Fruit fly (Drosophila melanogaster) whole organism, embryonic: Measurements from ENCODE around the gene Adh.
A peak's percentile ranks its signal among the peaks of the same experiment; 100 is the strongest.

Source experiments
- Aef1 ChIP-seq: fragments of 200-800 bp; sonication (Bioruptor generic); IDR thresholded peaks from 3 replicates; pipeline ENCODE4 v1.3.6; 2022; ENCODE audit warnings: missing biosample characterization, missing genetic modification characterization
- Bgb ChIP-seq: fragments of 200-800 bp; sonication (Bioruptor generic); IDR thresholded peaks from 2 replicates; pipeline ENCODE4 v1.3.6; 2022; ENCODE audit warnings: missing biosample characterization, missing genetic modification characterization; ENCODE audit not compliant: partially characterized antibody
- CG10366 ChIP-seq: fragments of 200-800 bp; sonication (Bioruptor generic); IDR thresholded peaks from 2 replicates; pipeline ENCODE4 v1.3.6; 2022; ENCODE audit warnings: missing biosample characterization, missing genetic modification characterization
- CG11696 ChIP-seq: fragments of 200-800 bp; sonication (Bioruptor generic); IDR thresholded peaks from 2 replicates; pipeline ENCODE4 v1.3.6; 2022; ENCODE audit warnings: missing biosample characterization, missing genetic modification characterization
- CG12744 ChIP-seq: fragments of 200-800 bp; sonication (Bioruptor generic); optimal IDR thresholded peaks from 2 replicates; lab custom pipeline; 2016; ENCODE audit warnings: missing biosample characterization, missing genetic modification characterization
- CG15073 ChIP-seq: fragments of 200-800 bp; sonication (Bioruptor generic); optimal IDR thresholded peaks from 2 replicates; lab custom pipeline; 2016; ENCODE audit warnings: missing biosample characterization, missing genetic modification characterization
- CG17361 ChIP-seq: fragments of 200-800 bp; sonication (Bioruptor generic); IDR thresholded peaks from 3 replicates; pipeline ENCODE4 v1.3.6; 2022; ENCODE audit warnings: missing biosample characterization, missing genetic modification characterization
- CG17385 ChIP-seq: fragments of 200-800 bp; sonication (Bioruptor generic); optimal IDR thresholded peaks from 3 replicates; lab custom pipeline; 2018; ENCODE audit warnings: missing biosample characterization, mild to moderate bottlenecking, missing genetic modification characterization
- CG18262 ChIP-seq: fragments of 200-800 bp; optimal IDR thresholded peaks from 3 replicates; lab custom pipeline; 2019; ENCODE audit warnings: missing biosample characterization, mild to moderate bottlenecking, missing genetic modification characterization, moderate library complexity
- CG2712 ChIP-seq: fragments of 200-800 bp; optimal IDR thresholded peaks from 3 replicates; lab custom pipeline; 2019; ENCODE audit warnings: missing biosample characterization, mild to moderate bottlenecking, missing genetic modification characterization, moderate library complexity
- CG30020 ChIP-seq: fragments of 200-800 bp; optimal IDR thresholded peaks from 2 replicates; lab custom pipeline; 2019; ENCODE audit warnings: missing biosample characterization, mild to moderate bottlenecking, missing genetic modification characterization, moderate library complexity
- CG30403 ChIP-seq: fragments of 200-800 bp; sonication (Bioruptor generic); optimal IDR thresholded peaks from 3 replicates; lab custom pipeline; 2016; ENCODE audit warnings: missing biosample characterization, missing genetic modification characterization
- CG3065 ChIP-seq: fragments of 200-800 bp; sonication (Bioruptor generic); optimal IDR thresholded peaks from 2 replicates; lab custom pipeline; 2016; ENCODE audit warnings: missing biosample characterization, missing genetic modification characterization
- CG31441 ChIP-seq: fragments of 200-800 bp; sonication (Bioruptor generic); IDR thresholded peaks from 2 replicates; pipeline ENCODE4 v1.3.6; 2022; ENCODE audit warnings: missing biosample characterization, missing genetic modification characterization
- CG4730 ChIP-seq: fragments of 200-800 bp; sonication (Bioruptor generic); IDR thresholded peaks from 2 replicates; pipeline ENCODE4 v1.3.6; 2022; ENCODE audit warnings: missing biosample characterization, missing genetic modification characterization
- CG4820 ChIP-seq: fragments of 200-800 bp; sonication (Bioruptor generic); optimal IDR thresholded peaks from 3 replicates; lab custom pipeline; 2016; ENCODE audit warnings: missing biosample characterization, missing genetic modification characterization
- CG6689 ChIP-seq: fragments of 200-800 bp; sonication (Bioruptor generic); IDR thresholded peaks from 2 replicates; pipeline ENCODE4 v1.3.6; 2022; ENCODE audit warnings: missing biosample characterization, missing genetic modification characterization
- CG6765 ChIP-seq: fragments of 200-800 bp; sonication (Bioruptor generic); optimal IDR thresholded peaks from 3 replicates; lab custom pipeline; 2017; ENCODE audit warnings: missing biosample characterization, mild to moderate bottlenecking, missing genetic modification characterization
- CG9437 ChIP-seq: fragments of 200-800 bp; sonication (Bioruptor generic); optimal IDR thresholded peaks from 2 replicates; lab custom pipeline; 2018; ENCODE audit warnings: missing biosample characterization, mild to moderate bottlenecking, missing genetic modification characterization
- CHES-1-like ChIP-seq: fragments of 200-800 bp; sonication (Bioruptor generic); optimal IDR thresholded peaks from 2 replicates; lab custom pipeline; 2016; ENCODE audit warnings: missing biosample characterization, missing genetic modification characterization
- CkIIα-i1 ChIP-seq: fragments of 200-800 bp; sonication (Bioruptor generic); IDR thresholded peaks from 2 replicates; pipeline ENCODE4 v1.3.6; 2022; ENCODE audit warnings: missing biosample characterization, missing genetic modification characterization
- Dek ChIP-seq: fragments of 200-800 bp; sonication (Bioruptor generic); optimal IDR thresholded peaks from 3 replicates; lab custom pipeline; 2019; ENCODE audit warnings: missing biosample characterization, mild to moderate bottlenecking, missing genetic modification characterization, moderate library complexity
- Dip3 ChIP-seq: fragments of 200-800 bp; sonication (Bioruptor generic); optimal IDR thresholded peaks from 3 replicates; lab custom pipeline; 2016; ENCODE audit warnings: missing biosample characterization, missing genetic modification characterization
- Dp ChIP-seq: fragments of 200-800 bp; sonication (Bioruptor generic); optimal IDR thresholded peaks from 2 replicates; lab custom pipeline; 2018; ENCODE audit warnings: missing biosample characterization, mild to moderate bottlenecking, missing genetic modification characterization, moderate library complexity
- Gsc ChIP-seq: fragments of 200-800 bp; sonication (Bioruptor generic); IDR thresholded peaks from 2 replicates; pipeline ENCODE4 v1.3.6; 2022; ENCODE audit warnings: missing biosample characterization, missing genetic modification characterization
- HLH3B ChIP-seq: fragments of 200-800 bp; sonication (Bioruptor generic); IDR thresholded peaks from 2 replicates; pipeline ENCODE4 v1.3.6; 2022; ENCODE audit warnings: missing biosample characterization, missing genetic modification characterization
- HLH4C ChIP-seq: fragments of 200-800 bp; sonication (Bioruptor generic); IDR thresholded peaks from 3 replicates; pipeline ENCODE4 v1.3.6; 2022; ENCODE audit warnings: missing biosample characterization, missing genetic modification characterization; ENCODE audit not compliant: partially characterized antibody
- HLH54F ChIP-seq: fragments of 200-800 bp; sonication (Bioruptor generic); optimal IDR thresholded peaks from 3 replicates; lab custom pipeline; 2016; ENCODE audit warnings: missing biosample characterization, missing genetic modification characterization
- Hey ChIP-seq: fragments of 200-800 bp; sonication (Bioruptor generic); optimal IDR thresholded peaks from 3 replicates; lab custom pipeline; 2018; ENCODE audit warnings: missing biosample characterization, mild to moderate bottlenecking, missing genetic modification characterization
- HmgD ChIP-seq: fragments of 200-800 bp; sonication (Bioruptor generic); optimal IDR thresholded peaks from 3 replicates; lab custom pipeline; 2016; ENCODE audit warnings: missing biosample characterization, missing genetic modification characterization
- Lhr ChIP-seq: fragments of 200-800 bp; sonication (Bioruptor generic); optimal IDR thresholded peaks from 3 replicates; lab custom pipeline; 2017; ENCODE audit warnings: mild to moderate bottlenecking, missing biosample characterization, missing genetic modification reagents, missing genetic modification characterization
- Lpt ChIP-seq: fragments of >200 bp; optimal IDR thresholded peaks from 2 replicates; lab custom pipeline; 2018; ENCODE audit warnings: missing biosample characterization, missing genetic modification characterization
- Nf-YB ChIP-seq: fragments of 200-800 bp; sonication (Bioruptor generic); optimal IDR thresholded peaks from 3 replicates; lab custom pipeline; 2019; ENCODE audit warnings: missing biosample characterization, mild to moderate bottlenecking, missing genetic modification characterization, moderate library complexity
- Oaz ChIP-seq: fragments of 200-800 bp; sonication (Bioruptor generic); IDR thresholded peaks from 2 replicates; pipeline ENCODE4 v1.3.6; 2022; ENCODE audit warnings: missing biosample characterization, missing genetic modification characterization
- TFAM ChIP-seq: fragments of 200-800 bp; sonication (Bioruptor generic); optimal IDR thresholded peaks from 2 replicates; lab custom pipeline; 2017; ENCODE audit warnings: missing biosample characterization, missing genetic modification characterization, inconsistent platforms
- ci ChIP-seq: fragments of 200-800 bp; sonication (Bioruptor generic); IDR thresholded peaks from 3 replicates; pipeline ENCODE4 v1.3.6; 2022; ENCODE audit warnings: missing biosample characterization, missing genetic modification characterization
- crc ChIP-seq: fragments of 200-800 bp; sonication (Bioruptor generic); optimal IDR thresholded peaks from 2 replicates; lab custom pipeline; 2016; ENCODE audit warnings: missing biosample characterization, missing genetic modification characterization
- crol ChIP-seq: fragments of 200-800 bp; sonication (Bioruptor generic); IDR thresholded peaks from 2 replicates; pipeline ENCODE4 v1.3.6; 2022; ENCODE audit warnings: missing biosample characterization, missing genetic modification characterization
- fd3F ChIP-seq: fragments of 200-800 bp; sonication (Bioruptor generic); optimal IDR thresholded peaks from 2 replicates; lab custom pipeline; 2018; ENCODE audit warnings: missing biosample characterization, mild to moderate bottlenecking, missing genetic modification characterization, moderate library complexity
- gem ChIP-seq: fragments of 200-800 bp; sonication (Bioruptor generic); optimal IDR thresholded peaks from 2 replicates; lab custom pipeline; 2019; ENCODE audit warnings: missing biosample characterization, mild to moderate bottlenecking, missing genetic modification characterization, moderate library complexity
- gt ChIP-seq: fragments of 200-800 bp; sonication (Bioruptor generic); IDR thresholded peaks from 2 replicates; pipeline ENCODE4 v1.3.6; 2022; ENCODE audit warnings: missing biosample characterization, missing genetic modification characterization
- kni ChIP-seq: fragments of 200-800 bp; sonication (Bioruptor generic); optimal IDR thresholded peaks from 3 replicates; lab custom pipeline; 2017; ENCODE audit warnings: mild to moderate bottlenecking, missing biosample characterization, missing genetic modification reagents, missing genetic modification characterization
- lilli ChIP-seq: fragments of 200-800 bp; sonication (Bioruptor generic); optimal IDR thresholded peaks from 3 replicates; lab custom pipeline; 2016; ENCODE audit warnings: missing biosample characterization, missing genetic modification characterization
- mld ChIP-seq: fragments of 200-800 bp; sonication (Bioruptor generic); IDR thresholded peaks from 3 replicates; pipeline ENCODE4 v1.3.6; 2022; ENCODE audit warnings: missing biosample characterization, missing genetic modification characterization; ENCODE audit not compliant: partially characterized antibody
- pb ChIP-seq: fragments of 200-800 bp; sonication (Bioruptor generic); optimal IDR thresholded peaks from 3 replicates; lab custom pipeline; 2016; ENCODE audit warnings: missing biosample characterization, missing genetic modification characterization
- pnt ChIP-seq: fragments of 200-800 bp; sonication (Bioruptor generic); optimal IDR thresholded peaks from 3 replicates; lab custom pipeline; 2016; ENCODE audit warnings: missing biosample characterization, missing genetic modification characterization
- ranshi ChIP-seq: fragments of 200-800 bp; sonication (Bioruptor generic); IDR thresholded peaks from 2 replicates; pipeline ENCODE4 v1.3.6; 2022; ENCODE audit warnings: missing biosample characterization, missing genetic modification characterization
- rib ChIP-seq: fragments of 200-800 bp; sonication (Bioruptor generic); IDR thresholded peaks from 2 replicates; pipeline ENCODE4 v1.3.6; 2022; ENCODE audit warnings: missing biosample characterization, missing genetic modification characterization
- schlank ChIP-seq: fragments of 200-800 bp; sonication (Bioruptor generic); optimal IDR thresholded peaks from 2 replicates; lab custom pipeline; 2018; ENCODE audit warnings: missing biosample characterization, mild to moderate bottlenecking, missing genetic modification characterization
- sob ChIP-seq: fragments of 200-800 bp; sonication (Bioruptor generic); IDR thresholded peaks from 2 replicates; pipeline ENCODE4 v1.3.6; 2022; ENCODE audit warnings: missing biosample characterization, missing genetic modification characterization
- tap ChIP-seq: fragments of 200-800 bp; optimal IDR thresholded peaks from 3 replicates; lab custom pipeline; 2019; ENCODE audit warnings: missing biosample characterization, mild to moderate bottlenecking, missing genetic modification characterization, moderate library complexity
- tin ChIP-seq: fragments of 200-800 bp; sonication (Bioruptor generic); optimal IDR thresholded peaks from 3 replicates; lab custom pipeline; 2016; ENCODE audit warnings: missing biosample characterization, missing genetic modification characterization
- z ChIP-seq: fragments of 200-800 bp; sonication (Bioruptor generic); IDR thresholded peaks from 3 replicates; pipeline ENCODE4 v1.3.6; 2022; ENCODE audit warnings: missing biosample characterization, missing genetic modification characterization

The Adh gene

DNA sequence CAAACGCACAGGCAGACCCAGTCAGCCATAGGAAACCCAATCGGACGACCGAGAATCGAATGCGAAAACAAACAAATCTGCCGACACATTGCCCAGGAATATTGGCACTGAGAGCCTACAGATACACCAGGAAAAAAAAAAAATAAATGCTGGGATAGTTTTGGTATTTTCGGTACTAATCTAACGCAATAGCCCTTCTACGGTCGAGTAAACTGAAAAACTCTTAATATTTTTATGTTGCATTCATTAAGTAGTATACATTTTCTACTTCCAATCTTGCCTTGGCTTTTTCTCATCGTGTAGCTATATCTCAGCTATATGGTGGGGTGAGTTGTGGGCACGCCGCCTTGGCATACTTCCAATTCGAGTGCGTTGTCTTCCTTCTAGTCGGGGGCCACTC is 4.2 kb downstream of the Adh start (continued):
- TF ChIP-seq CG11696 (GFP tag; lab: Robert Waterston, UW), result no peak
- no peak for TF ChIP-seq fd3F (GFP tag; lab: Kevin White, UChicago)
- no peak for TF ChIP-seq CHES-1-like (GFP tag; lab: Kevin White, UChicago)
- peak; percentile 26 for TF ChIP-seq Dip3 (GFP tag; lab: Kevin White, UChicago)
- peak; percentile 47; the same call in 1 of the 2 replicates for TF ChIP-seq Oaz (GFP tag; lab: Robert Waterston, UW)
- TF ChIP-seq crol (GFP tag; lab: Robert Waterston, UW), result no peak
- peak; percentile 57; the same call in 1 of the 2 replicates for TF ChIP-seq ranshi (GFP tag; lab: Robert Waterston, UW)
- no peak for TF ChIP-seq CG6765 (GFP tag; lab: Kevin White, UChicago)
- TF ChIP-seq lilli, result peak; percentile 39
- no peak for TF ChIP-seq Dek (tag; lab: Kevin White, UChicago)
- TF ChIP-seq mld (GFP tag; lab: Robert Waterston, UW), result no peak
- TF ChIP-seq pb, result no peak
- no peak for TF ChIP-seq kni (GFP tag; lab: Kevin White, UChicago)
- TF ChIP-seq z (GFP tag; lab: Robert Waterston, UW), result no peak
- TF ChIP-seq gem (tag; lab: Kevin White, UChicago), result peak; percentile 47
- TF ChIP-seq CkIIα-i1 (GFP tag; lab: Robert Waterston, UW), result no peak
- TF ChIP-seq Nf-YB (GFP tag; lab: Kevin White, UChicago), result no peak
- TF ChIP-seq CG12744, result no peak
- no peak for TF ChIP-seq CG17361 (GFP tag; lab: Robert Waterston, UW)
- no peak for TF ChIP-seq CG30020 (tag; lab: Kevin White, UChicago)
- TF ChIP-seq HLH4C (GFP tag; lab: Robert Waterston, UW), result no peak
- no peak for TF ChIP-seq TFAM (GFP tag; lab: Kevin White, UChicago)
- TF ChIP-seq CG9437, result no peak
- no peak for TF ChIP-seq CG18262 (tag; lab: Kevin White, UChicago)
- TF ChIP-seq CG3065, result no peak
- TF ChIP-seq tap (tag; lab: Kevin White, UChicago), result no peak
- TF ChIP-seq sob (GFP tag; lab: Robert Waterston, UW), result 0 out of 2 replicates have a peak, but pooled peaks have one; percentile 19
- TF ChIP-seq CG6689 (GFP tag; lab: Robert Waterston, UW), result peak; percentile 57; the same call in 1 of the 2 replicates
- TF ChIP-seq CG4820 (GFP tag; lab: Kevin White, UChicago), result no peak
- no peak for TF ChIP-seq schlank
- no peak for TF ChIP-seq Dp
- TF ChIP-seq Lhr, result no peak
- no peak for TF ChIP-seq CG31441 (GFP tag; lab: Robert Waterston, UW)
- no peak for TF ChIP-seq HmgD (GFP tag; lab: Kevin White, UChicago)
- TF ChIP-seq CG10366 (GFP tag; lab: Robert Waterston, UW), result peak; percentile 56
- no peak for TF ChIP-seq CG15073 (GFP tag; lab: Kevin White, UChicago)
- no peak for TF ChIP-seq Hey (tag; lab: Kevin White, UChicago)
- peak; percentile 47 for TF ChIP-seq CG30403 (GFP tag; lab: Kevin White, UChicago)
- peak; percentile 63; the same call in 2 of the 3 replicates for TF ChIP-seq ci (GFP tag; lab: Robert Waterston, UW)
- TF ChIP-seq CG17385 (GFP tag; lab: Kevin White, UChicago), result peak; percentile 5
- TF ChIP-seq gt (GFP tag; lab: Robert Waterston, UW), result no peak
- no peak for TF ChIP-seq crc (GFP tag; lab: Kevin White, UChicago)
- no peak for TF ChIP-seq Bgb (GFP tag; lab: Robert Waterston, UW)
- peak; percentile 21; the same call in 1 of the 2 replicates for TF ChIP-seq CG4730 (GFP tag; lab: Robert Waterston, UW)
- peak; percentile 16 for TF ChIP-seq pnt
- TF ChIP-seq HLH54F (GFP tag; lab: Kevin White, UChicago), result peak; percentile 51
- peak; percentile 59 for TF ChIP-seq HLH3B
- TF ChIP-seq Lpt (GFP tag; lab: Kevin White, UChicago), result no peak
- peak; percentile 4 for TF ChIP-seq CG2712
- TF ChIP-seq Gsc (GFP tag; lab: Robert Waterston, UW), result no peak
- TF ChIP-seq tin (GFP tag; lab: Kevin White, UChicago), result no peak
- no peak; the same call in 2 of the 3 replicates for TF ChIP-seq Aef1 (GFP tag; lab: Robert Waterston, UW)
- TF ChIP-seq rib (GFP tag; lab: Robert Waterston, UW), result no peak
